Worm (Caenorhabditis elegans): ENCODE data around the gene Y6E2A.4.

The Y6E2A.4 gene

ce11 chrV:15712385-15712784, 4.2 kb downstream of the Y6E2A.4 start:
- TF ChIP-seq pqm-1 (tag; optimal IDR thresholded peaks at IDR 0.05) (no peak), sdc-2 (tag; optimal IDR thresholded peaks at IDR 0.05) (no peak), lin-11 (tag; optimal IDR thresholded peaks at IDR 0.05) (no peak), hlh-6 (tag; optimal IDR thresholded peaks at IDR 0.05) (no peak), unc-86 (tag; optimal IDR thresholded peaks at IDR 0.05) (no peak), Y22D7AL.16 (tag; optimal IDR thresholded peaks at IDR 0.05) (no peak), unc-55 (GFP tag; optimal IDR thresholded peaks at IDR 0.05) (no peak), ceh-45 (GFP tag; IDR thresholded peaks at IDR 0.05) (no peak), ztf-16 (tag; optimal IDR thresholded peaks at IDR 0.05) (no peak), fkh-10 (GFP tag; optimal IDR thresholded peaks at IDR 0.05) (no peak), hlh-15 (tag; optimal IDR thresholded peaks at IDR 0.05) (no peak), tbx-7 (tag; optimal IDR thresholded peaks at IDR 0.05) (no peak), pha-4 (tag; optimal IDR thresholded peaks at IDR 0.05) (no peak), ama-1 (optimal IDR thresholded peaks at IDR 0.05) (no peak), lim-6 (tag; optimal IDR thresholded peaks at IDR 0.05) (no peak)

- TF ChIP-seq C38D4.7 (GFP tag; optimal IDR thresholded peaks at IDR 0.05) (no peak), pat-9 (tag; optimal IDR thresholded peaks at IDR 0.05) (no peak), ceh-34 (tag; optimal IDR thresholded peaks at IDR 0.05) (no peak), T23F11.4 (GFP tag; optimal IDR thresholded peaks at IDR 0.05) (no peak), pag-3 (tag; optimal IDR thresholded peaks at IDR 0.05; ENCODE audit: borderline replicate concordance) (no peak), pha-4 (tag; optimal IDR thresholded peaks at IDR 0.05) (no peak), pqm-1 (tag; optimal IDR thresholded peaks at IDR 0.05) (no peak), che-1 (tag; optimal IDR thresholded peaks at IDR 0.05) (no peak), ceh-9 (tag; optimal IDR thresholded peaks at IDR 0.05) (no peak), syd-9 (tag; optimal IDR thresholded peaks at IDR 0.05) (no peak), ceh-30 (tag; optimal IDR thresholded peaks at IDR 0.05) (no peak), lim-6 (tag; optimal IDR thresholded peaks at IDR 0.05) (no peak), mec-3 (tag; optimal IDR thresholded peaks at IDR 0.05; ENCODE audit: borderline replicate concordance) (no peak), nfya-1 (tag; optimal IDR thresholded peaks at IDR 0.05) (no peak), pha-2 (tag; optimal IDR thresholded peaks at IDR 0.05) (no peak), eyg-1 (tag; optimal IDR thresholded peaks at IDR 0.05) (no peak), tbx-7 (tag; optimal IDR thresholded peaks at IDR 0.05) (no peak), fax-1 (tag; optimal IDR thresholded peaks at IDR 0.05) (no peak)
These were observed 4.7 kb downstream of the Y6E2A.4 start, which contains the start of gene str-101 for ce11 chrV:15711898-15712297. str-101 (minus strand) TSS chrV:15711998.

ce11 chrV:15710401-15710800, 6.2 kb downstream of the Y6E2A.4 start, which contains the start of gene Y6E2A.1:
Y6E2A.1 (minus strand) TSS chrV:15710501.
- TF ChIP-seq syd-9 (tag; optimal IDR thresholded peaks at IDR 0.05) (no peak), lim-6 (tag; optimal IDR thresholded peaks at IDR 0.05) (no peak), ceh-18 (tag; optimal IDR thresholded peaks at IDR 0.05) (no peak), K02D7.2 (tag; optimal IDR thresholded peaks at IDR 0.05) (no peak), F13H6.1 (tag; optimal IDR thresholded peaks at IDR 0.05) (no peak)

ce11 chrV:15707982-15708381, 8.6 kb downstream of the Y6E2A.4 start:
- TF ChIP-seq madf-2 (tag; optimal IDR thresholded peaks at IDR 0.05) (no peak), pqm-1 (tag; optimal IDR thresholded peaks at IDR 0.05) (no peak), pag-3 (tag; optimal IDR thresholded peaks at IDR 0.05; ENCODE audit: borderline replicate concordance) (no peak), ceh-6 (GFP tag; optimal IDR thresholded peaks at IDR 0.05) (no peak), tbx-2 (tag; optimal IDR thresholded peaks at IDR 0.05) (no peak), elt-4 (tag; optimal IDR thresholded peaks at IDR 0.05) (no peak)

ce11 chrV:15704745-15705144, 11.8 kb downstream of the Y6E2A.4 start, which contains the start of gene twk-34:
twk-34 (plus strand) TSS chrV:15704960.
- TF ChIP-seq unc-55 (GFP tag; optimal IDR thresholded peaks at IDR 0.05) (no peak), unc-42 (tag; optimal IDR thresholded peaks at IDR 0.05) (no peak)
